Worm (Caenorhabditis elegans) whole organism, early embryonic: ENCODE results near the gene pat-2.

Source experiments
- B0310.2 ChIP-seq: sonication (generic microtip); optimal IDR thresholded peaks from 2 replicates; lab custom pipeline; 2016; ENCODE audit warnings: mild to moderate bottlenecking, missing genetic modification characterization, missing compliant biosample characterization
- F13C5.2 ChIP-seq: sonication (generic microtip); optimal IDR thresholded peaks from 2 replicates; lab custom pipeline; 2017; ENCODE audit warnings: mild to moderate bottlenecking, missing genetic modification characterization, inconsistent platforms, missing compliant biosample characterization
- aly-1 ChIP-seq: sonication (generic microtip); optimal IDR thresholded peaks from 2 replicates; lab custom pipeline; 2016; ENCODE audit warnings: missing genetic modification characterization, missing compliant biosample characterization
- ama-1 ChIP-seq: fragments of 150-350 bp; optimal IDR thresholded peaks from 2 replicates; lab custom pipeline; 2014
- ceh-13 ChIP-seq: fragments of 200-800 bp; sonication (Bioruptor generic); optimal IDR thresholded peaks from 2 replicates; lab custom pipeline; 2018; ENCODE audit warnings: mild to moderate bottlenecking, missing genetic modification characterization, missing compliant biosample characterization
- ceh-36 ChIP-seq: sonication (generic microtip); optimal IDR thresholded peaks from 2 replicates; lab custom pipeline; 2016; ENCODE audit warnings: missing genetic modification characterization, inconsistent platforms, missing compliant biosample characterization
- ets-7 ChIP-seq: sonication (generic microtip); optimal IDR thresholded peaks from 2 replicates; lab custom pipeline; 2016; ENCODE audit warnings: missing genotype, missing genetic modification characterization, missing compliant biosample characterization
- flt-1 ChIP-seq: fragments of 200-800 bp; sonication (Bioruptor generic); IDR thresholded peaks from 2 replicates; pipeline ENCODE4 v1.3.6; 2022; ENCODE audit warnings: missing genetic modification characterization, missing compliant biosample characterization
- hmbx-1 ChIP-seq: sonication (generic microtip); optimal IDR thresholded peaks from 2 replicates; lab custom pipeline; 2016; ENCODE audit warnings: mild to moderate bottlenecking, missing genetic modification characterization, missing compliant biosample characterization
- hmg-4 ChIP-seq: fragments of 200-800 bp; sonication (Bioruptor generic); optimal IDR thresholded peaks from 2 replicates; lab custom pipeline; 2018; ENCODE audit warnings: mild to moderate bottlenecking, missing genetic modification characterization, missing compliant biosample characterization
- hnd-1 ChIP-seq: sonication (generic microtip); optimal IDR thresholded peaks from 2 replicates; lab custom pipeline; 2016; ENCODE audit warnings: missing genetic modification characterization, missing compliant biosample characterization
- pes-1 ChIP-seq: fragments of 200-800 bp; sonication (Bioruptor generic); IDR thresholded peaks from 2 replicates; pipeline ENCODE4 v1.3.6; 2022; ENCODE audit warnings: missing genetic modification reagents, missing genetic modification characterization, missing compliant biosample characterization
- scrt-1 ChIP-seq: fragments of 200-800 bp; sonication (Bioruptor generic); IDR thresholded peaks from 2 replicates; pipeline ENCODE4 v1.3.6; 2022; ENCODE audit warnings: missing genetic modification characterization, missing compliant biosample characterization
- sea-1 ChIP-seq: fragments of 200-800 bp; sonication (Bioruptor generic); conservative IDR thresholded peaks from 2 replicates; pipeline ENCODE4 v1.3.6; 2022; ENCODE audit warnings: missing genetic modification characterization, missing compliant biosample characterization
- tbx-11 ChIP-seq: fragments of 200-800 bp; sonication (Bioruptor generic); IDR thresholded peaks from 2 replicates; pipeline ENCODE4 v1.3.6; 2022; ENCODE audit warnings: missing genetic modification characterization, missing compliant biosample characterization
- tbx-37 ChIP-seq: fragments of 200-800 bp; sonication (Bioruptor generic); conservative IDR thresholded peaks from 2 replicates; pipeline ENCODE4 v1.3.6; 2022; ENCODE audit warnings: missing genetic modification reagents, missing genetic modification characterization, missing compliant biosample characterization
- tra-4 ChIP-seq: sonication (generic microtip); optimal IDR thresholded peaks from 2 replicates; lab custom pipeline; 2017; ENCODE audit warnings: missing genetic modification characterization, missing compliant biosample characterization

The pat-2 gene

ce11 chrIII:8788690-8789089 lies 30.0 kb upstream of the pat-2 start:
- TF ChIP-seq ceh-36 (tag; lab: Kevin White, UChicago) = no peak
- no peak for TF ChIP-seq flt-1
- no peak for TF ChIP-seq ama-1
- TF ChIP-seq ceh-13 = no peak
- no peak for TF ChIP-seq sea-1
- TF ChIP-seq aly-1 (tag; lab: Kevin White, UChicago) = no peak
- TF ChIP-seq tbx-37 (GFP tag; lab: Robert Waterston, UW) = no peak
- TF ChIP-seq hnd-1 (tag; lab: Kevin White, UChicago) = no peak
- TF ChIP-seq tbx-11 (GFP tag; lab: Robert Waterston, UW) = no peak
- TF ChIP-seq tra-4 = no peak
- TF ChIP-seq scrt-1 (GFP tag; lab: Robert Waterston, UW) = no peak
- TF ChIP-seq hmg-4 = no peak
- no peak for TF ChIP-seq ets-7
- TF ChIP-seq hmbx-1 (tag; lab: Kevin White, UChicago) = no peak
- no peak for TF ChIP-seq pes-1 (GFP tag; lab: Robert Waterston, UW)

DNA sequence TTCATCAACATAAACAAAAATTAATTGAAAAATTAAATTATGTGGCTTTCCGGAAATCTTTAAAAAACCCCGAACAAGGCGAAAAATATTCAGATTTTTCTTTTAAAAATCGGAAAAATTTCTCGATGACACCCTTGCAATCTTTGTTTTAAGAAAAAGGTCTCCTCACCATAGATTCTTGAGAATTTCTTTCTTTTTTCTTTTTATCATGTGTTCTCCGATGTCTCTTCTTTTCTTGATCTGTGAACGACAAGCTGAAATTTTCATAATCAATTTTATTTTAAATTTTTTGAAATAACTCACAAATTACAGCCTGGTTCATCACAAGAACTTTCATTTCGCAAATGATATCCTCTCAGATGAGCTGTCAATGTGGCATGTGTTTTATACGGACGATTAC lies 27.5 kb upstream of the pat-2 start, which contains the start of the genes zfp-1 and F54F2.14:
zfp-1 (plus strand) TSS at position 301 of the 400 bp plus-strand sequence.
F54F2.14 (plus strand) TSS at position 312 of the 400 bp plus-strand sequence.
- TF ChIP-seq hmbx-1 (tag; lab: Kevin White, UChicago) (no peak), tbx-37 (GFP tag; lab: Robert Waterston, UW) (no peak), hmg-4 (no peak), scrt-1 (GFP tag; lab: Robert Waterston, UW) (no peak), ama-1 (no peak), ceh-13 (no peak), sea-1 (no peak), F13C5.2 (tag; lab: Kevin White, UChicago) (no peak), hnd-1 (tag; lab: Kevin White, UChicago) (no peak), B0310.2 (tag; lab: Kevin White, UChicago) (no peak), tra-4 (no peak), tbx-11 (GFP tag; lab: Robert Waterston, UW) (no peak), aly-1 (tag; lab: Kevin White, UChicago) (no peak), pes-1 (GFP tag; lab: Robert Waterston, UW) (no peak), ceh-36 (tag; lab: Kevin White, UChicago) (no peak), flt-1 (no peak), ets-7 (no peak)

DNA sequence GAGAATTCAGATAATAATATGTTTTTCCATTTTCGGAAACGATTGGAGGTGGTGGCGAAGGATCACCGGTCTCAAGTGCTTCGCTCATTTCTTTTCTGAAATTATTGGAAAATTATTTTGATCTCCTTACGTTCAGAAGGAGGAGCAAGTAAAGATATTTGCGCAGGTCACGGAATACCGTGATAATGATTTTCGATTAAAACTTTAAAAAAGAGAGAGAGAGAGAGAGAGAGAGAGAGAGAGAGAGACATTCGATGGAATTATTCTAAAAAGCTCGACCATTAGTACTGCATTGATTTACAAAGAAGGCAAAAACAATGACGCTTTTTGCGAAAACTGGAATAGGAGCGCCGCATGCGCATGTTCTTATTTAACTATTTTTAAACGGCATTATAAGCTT lies 26.4 kb upstream of the pat-2 start, which contains the start of gene ztf-1:
ztf-1 (minus strand) TSS at position 101 of the 400 bp plus-strand sequence.
- TF ChIP-seq scrt-1 (GFP tag; lab: Robert Waterston, UW) = no peak
- no peak for TF ChIP-seq tra-4
- no peak for TF ChIP-seq ceh-13
- no peak for TF ChIP-seq sea-1
- TF ChIP-seq aly-1 (tag; lab: Kevin White, UChicago) = no peak
- TF ChIP-seq B0310.2 (tag; lab: Kevin White, UChicago) = no peak
- no peak for TF ChIP-seq ceh-36 (tag; lab: Kevin White, UChicago)

DNA sequence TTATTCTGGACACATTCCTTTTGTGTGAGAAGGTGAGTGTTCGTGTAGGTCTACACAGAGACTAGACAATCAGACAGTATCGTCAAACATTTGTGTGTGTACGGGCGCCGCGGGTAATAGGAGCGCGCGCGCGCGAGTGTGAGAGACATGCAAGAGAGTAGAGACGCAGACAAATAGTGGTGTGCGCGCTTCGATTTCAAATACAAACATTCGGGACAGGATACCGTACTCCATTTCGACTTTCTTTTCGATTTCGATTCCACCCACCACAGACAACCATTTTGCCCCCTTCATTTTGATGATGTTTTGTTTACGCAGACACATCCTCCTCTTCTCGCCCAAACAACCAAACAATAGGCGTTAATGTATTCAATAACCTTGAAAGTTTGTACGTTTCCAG lies 23.9 kb upstream of the pat-2 start:
- peak; percentile 15 for TF ChIP-seq hmg-4
- TF ChIP-seq B0310.2 (tag; lab: Kevin White, UChicago) = no peak
- no peak for TF ChIP-seq ets-7

DNA sequence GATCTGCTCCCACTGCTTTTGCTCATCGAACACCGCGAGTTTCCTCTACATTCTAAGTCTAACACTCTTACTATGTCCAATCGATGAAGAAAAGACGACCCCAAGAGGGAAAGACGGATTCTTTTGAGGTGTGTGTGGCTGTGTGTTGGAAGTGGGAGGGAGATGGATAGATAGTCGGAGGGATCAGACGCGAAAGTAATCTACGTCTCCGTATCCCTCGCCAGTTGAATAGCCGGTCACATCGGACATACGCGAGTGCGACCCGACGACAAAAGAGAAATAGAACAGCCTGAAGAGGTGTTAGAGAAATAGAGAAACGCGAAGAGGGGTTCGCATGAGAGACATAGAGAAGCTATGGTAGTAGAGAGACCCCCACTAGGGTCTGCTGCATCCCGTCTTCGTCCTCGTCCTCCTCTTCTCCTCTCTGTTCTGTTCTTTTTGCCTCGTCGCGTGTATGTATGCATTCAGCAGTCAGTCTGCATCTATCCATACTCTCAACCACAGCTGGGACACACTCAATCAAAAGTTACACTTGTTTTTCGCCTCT lies 23.0 kb upstream of the pat-2 start:
- TF ChIP-seq hmg-4 (peak; percentile 77), sea-1 (no peak), ceh-36 (tag; lab: Kevin White, UChicago) (peak; percentile 4), F13C5.2 (tag; lab: Kevin White, UChicago) (peak; percentile 9), tbx-11 (GFP tag; lab: Robert Waterston, UW) (no peak), flt-1 (no peak; the same call in 1 of the 2 replicates), B0310.2 (tag; lab: Kevin White, UChicago) (peak; percentile 60)

- TF ChIP-seq flt-1 = no peak
- no peak for TF ChIP-seq B0310.2 (tag; lab: Kevin White, UChicago)
- no peak for TF ChIP-seq ceh-13
- peak; percentile 57 for TF ChIP-seq hmg-4
- TF ChIP-seq aly-1 (tag; lab: Kevin White, UChicago) = no peak
Observed at ce11 chrIII:8797211-8797733, 21.4 kb upstream of the pat-2 start.

- TF ChIP-seq F13C5.2 (tag; lab: Kevin White, UChicago) (peak; percentile 0), scrt-1 (GFP tag; lab: Robert Waterston, UW) (no peak), B0310.2 (tag; lab: Kevin White, UChicago) (peak; percentile 14), hmbx-1 (tag; lab: Kevin White, UChicago) (no peak), hmg-4 (peak; percentile 63), ceh-36 (tag; lab: Kevin White, UChicago) (no peak), pes-1 (GFP tag; lab: Robert Waterston, UW) (0 out of 2 replicates have a peak, but pooled peaks have one; percentile 48), ets-7 (no peak), ceh-13 (no peak), sea-1 (no peak), aly-1 (tag; lab: Kevin White, UChicago) (no peak), flt-1 (peak; percentile 0), ama-1 (no peak), hnd-1 (tag; lab: Kevin White, UChicago) (no peak)
Observed at ce11 chrIII:8799964-8800795, 18.5 kb upstream of the pat-2 start, which contains the start of gene F54F2.6. Gene F54F2.6 (minus strand): TSS chrIII:8800701.

ce11 chrIII:8800796-8801083 lies 18.0 kb upstream of the pat-2 start:
- TF ChIP-seq tbx-37 (GFP tag; lab: Robert Waterston, UW) (no peak), F13C5.2 (tag; lab: Kevin White, UChicago) (no peak), hmbx-1 (tag; lab: Kevin White, UChicago) (no peak), hnd-1 (tag; lab: Kevin White, UChicago) (no peak), aly-1 (tag; lab: Kevin White, UChicago) (no peak), tbx-11 (GFP tag; lab: Robert Waterston, UW) (no peak), hmg-4 (no peak), pes-1 (GFP tag; lab: Robert Waterston, UW) (no peak), ama-1 (no peak), ceh-36 (tag; lab: Kevin White, UChicago) (no peak), flt-1 (no peak), ceh-13 (no peak), ets-7 (no peak), scrt-1 (GFP tag; lab: Robert Waterston, UW) (no peak), B0310.2 (tag; lab: Kevin White, UChicago) (no peak), sea-1 (no peak), tra-4 (no peak)
